Worm (Caenorhabditis elegans): Measurements from ENCODE around the gene Y42G9A.1.

Y42G9A.1 gene

ce11 chrIII:6178586-6178985 is 28.8 kb downstream of the Y42G9A.1 start, which contains the start of gene F42A10.7:
Gene F42A10.7, minus strand, starts transcription at chrIII:6178686.
- TF ChIP-seq klf-2 (GFP tag; conservative IDR thresholded peaks at IDR 0.05) (no peak), cog-1 (tag; optimal IDR thresholded peaks at IDR 0.05) (no peak), ref-1 (GFP tag; conservative IDR thresholded peaks at IDR 0.05) (no peak), ztf-29 (GFP tag; IDR thresholded peaks at IDR 0.05) (no peak)

ce11 chrIII:6179062-6179461 is 29.3 kb downstream of the Y42G9A.1 start:
- TF ChIP-seq ztf-23 (GFP tag; IDR thresholded peaks at IDR 0.05) (no peak), cog-1 (tag; optimal IDR thresholded peaks at IDR 0.05) (no peak)

ce11 chrIII:6180294-6180693 is 30.5 kb downstream of the Y42G9A.1 start:
- TF ChIP-seq ztf-23 (GFP tag; IDR thresholded peaks at IDR 0.05), result no peak
- TF ChIP-seq cog-1 (tag; optimal IDR thresholded peaks at IDR 0.05), result no peak
- TF ChIP-seq flt-1 (GFP tag; IDR thresholded peaks at IDR 0.05), result no peak
- TF ChIP-seq ztf-29 (GFP tag; IDR thresholded peaks at IDR 0.05), result no peak
- TF ChIP-seq klf-2 (GFP tag; conservative IDR thresholded peaks at IDR 0.05), result no peak
- no peak for TF ChIP-seq med-1 (GFP tag; optimal IDR thresholded peaks at IDR 0.05; ENCODE audit: insufficient read depth)
- TF ChIP-seq tab-1 (GFP tag; IDR thresholded peaks at IDR 0.05), result no peak
- TF ChIP-seq ref-1 (GFP tag; conservative IDR thresholded peaks at IDR 0.05), result no peak
- no peak for TF ChIP-seq T22C8.4 (GFP tag; IDR thresholded peaks at IDR 0.05)

ce11 chrIII:6183118-6183517 is 33.4 kb downstream of the Y42G9A.1 start, which contains the start of gene nas-28:
Gene nas-28, minus strand, starts transcription at chrIII:6183218.
- TF ChIP-seq med-1 (GFP tag; optimal IDR thresholded peaks at IDR 0.05; ENCODE audit: insufficient read depth) (no peak), ztf-23 (GFP tag; IDR thresholded peaks at IDR 0.05) (no peak)

- TF ChIP-seq klf-2 (GFP tag; conservative IDR thresholded peaks at IDR 0.05) (no peak), ref-1 (GFP tag; conservative IDR thresholded peaks at IDR 0.05) (no peak), flt-1 (GFP tag; IDR thresholded peaks at IDR 0.05) (no peak), med-1 (GFP tag; optimal IDR thresholded peaks at IDR 0.05; ENCODE audit: insufficient read depth) (no peak), ztf-29 (GFP tag; IDR thresholded peaks at IDR 0.05) (no peak), cog-1 (tag; optimal IDR thresholded peaks at IDR 0.05) (no peak), ztf-23 (GFP tag; IDR thresholded peaks at IDR 0.05) (no peak), T22C8.4 (GFP tag; IDR thresholded peaks at IDR 0.05) (no peak)
Observed at ce11 chrIII:6190810-6191209, 41.0 kb downstream of the Y42G9A.1 start, which contains the start of gene C23G10.5. Gene C23G10.5, plus strand, starts transcription at chrIII:6191110.

ce11 chrIII:6194480-6194879 is 44.7 kb downstream of the Y42G9A.1 start, which contains the start of gene ugt-66:
Gene ugt-66, minus strand, starts transcription at chrIII:6194580.
- TF ChIP-seq ztf-23 (GFP tag; IDR thresholded peaks at IDR 0.05) (no peak), flt-1 (GFP tag; IDR thresholded peaks at IDR 0.05) (no peak), ref-1 (GFP tag; conservative IDR thresholded peaks at IDR 0.05) (no peak), ztf-29 (GFP tag; IDR thresholded peaks at IDR 0.05) (no peak), med-1 (GFP tag; optimal IDR thresholded peaks at IDR 0.05; ENCODE audit: insufficient read depth) (no peak), cog-1 (tag; optimal IDR thresholded peaks at IDR 0.05) (no peak), T22C8.4 (GFP tag; IDR thresholded peaks at IDR 0.05) (no peak), klf-2 (GFP tag; conservative IDR thresholded peaks at IDR 0.05) (no peak), tab-1 (GFP tag; IDR thresholded peaks at IDR 0.05) (no peak)

ce11 chrIII:6195718-6196117 is 46.0 kb downstream of the Y42G9A.1 start:
- no peak for TF ChIP-seq med-1 (GFP tag; optimal IDR thresholded peaks at IDR 0.05; ENCODE audit: insufficient read depth)
- TF ChIP-seq flt-1 (GFP tag; IDR thresholded peaks at IDR 0.05), result no peak
- no peak for TF ChIP-seq klf-2 (GFP tag; conservative IDR thresholded peaks at IDR 0.05)
- no peak for TF ChIP-seq ztf-23 (GFP tag; IDR thresholded peaks at IDR 0.05)
- TF ChIP-seq ztf-29 (GFP tag; IDR thresholded peaks at IDR 0.05), result no peak
- TF ChIP-seq tab-1 (GFP tag; IDR thresholded peaks at IDR 0.05), result no peak
- no peak for TF ChIP-seq T22C8.4 (GFP tag; IDR thresholded peaks at IDR 0.05)
- no peak for TF ChIP-seq cog-1 (tag; optimal IDR thresholded peaks at IDR 0.05)
- TF ChIP-seq ref-1 (GFP tag; conservative IDR thresholded peaks at IDR 0.05), result no peak

ce11 chrIII:6198378-6199234 is 48.8 kb downstream of the Y42G9A.1 start, which contains the start of the genes C23G10.7 and rpn-2:
Gene C23G10.7, minus strand, starts transcription at chrIII:6198414.
Gene rpn-2, plus strand, starts transcription at chrIII:6199184.
- TF ChIP-seq klf-2 (GFP tag; conservative IDR thresholded peaks at IDR 0.05) (no peak), flt-1 (GFP tag; IDR thresholded peaks at IDR 0.05) (no peak), T22C8.4 (GFP tag; IDR thresholded peaks at IDR 0.05) (peak; percentile 76), ref-1 (GFP tag; conservative IDR thresholded peaks at IDR 0.05) (no peak), cog-1 (tag; optimal IDR thresholded peaks at IDR 0.05) (no peak), tab-1 (GFP tag; IDR thresholded peaks at IDR 0.05) (no peak), med-1 (GFP tag; optimal IDR thresholded peaks at IDR 0.05; ENCODE audit: insufficient read depth) (no peak), ztf-23 (GFP tag; IDR thresholded peaks at IDR 0.05) (peak; percentile 74), ztf-29 (GFP tag; IDR thresholded peaks at IDR 0.05) (no peak)

ce11 chrIII:6201325-6201724 is 51.6 kb downstream of the Y42G9A.1 start:
- TF ChIP-seq T22C8.4 (GFP tag; IDR thresholded peaks at IDR 0.05) (no peak), cog-1 (tag; optimal IDR thresholded peaks at IDR 0.05) (no peak), tab-1 (GFP tag; IDR thresholded peaks at IDR 0.05) (no peak), klf-2 (GFP tag; conservative IDR thresholded peaks at IDR 0.05) (no peak), ref-1 (GFP tag; conservative IDR thresholded peaks at IDR 0.05) (no peak), ztf-29 (GFP tag; IDR thresholded peaks at IDR 0.05) (no peak), flt-1 (GFP tag; IDR thresholded peaks at IDR 0.05) (no peak), med-1 (GFP tag; optimal IDR thresholded peaks at IDR 0.05; ENCODE audit: insufficient read depth) (no peak), ztf-23 (GFP tag; IDR thresholded peaks at IDR 0.05) (no peak)

ce11 chrIII:6202440-6202839 is 52.7 kb downstream of the Y42G9A.1 start:
- no peak for TF ChIP-seq cog-1 (tag; optimal IDR thresholded peaks at IDR 0.05)
- TF ChIP-seq klf-2 (GFP tag; conservative IDR thresholded peaks at IDR 0.05), result no peak
- TF ChIP-seq med-1 (GFP tag; optimal IDR thresholded peaks at IDR 0.05; ENCODE audit: insufficient read depth), result no peak
- no peak for TF ChIP-seq ztf-29 (GFP tag; IDR thresholded peaks at IDR 0.05)
- no peak for TF ChIP-seq ref-1 (GFP tag; conservative IDR thresholded peaks at IDR 0.05)
- TF ChIP-seq tab-1 (GFP tag; IDR thresholded peaks at IDR 0.05), result no peak
- no peak for TF ChIP-seq T22C8.4 (GFP tag; IDR thresholded peaks at IDR 0.05)
- TF ChIP-seq flt-1 (GFP tag; IDR thresholded peaks at IDR 0.05), result no peak
- no peak for TF ChIP-seq ztf-23 (GFP tag; IDR thresholded peaks at IDR 0.05)
